Worm (Caenorhabditis elegans) whole organism, midembryonic: ENCODE results near the gene C18A3.10.

Source experiments
- T22C8.4 ChIP-seq: fragments of 200-800 bp; sonication (Bioruptor generic); IDR thresholded peaks from 2 replicates; pipeline ENCODE4 v1.3.6; 2022; ENCODE audit warnings: missing genetic modification characterization, missing compliant biosample characterization
- cog-1 ChIP-seq: sonication (generic microtip); optimal IDR thresholded peaks from 2 replicates; lab custom pipeline; 2016; ENCODE audit warnings: missing genetic modification characterization, missing compliant biosample characterization
- klf-2 ChIP-seq: fragments of 200-800 bp; sonication (Bioruptor generic); conservative IDR thresholded peaks from 2 replicates; pipeline ENCODE4 v1.3.6; 2022; ENCODE audit warnings: missing genetic modification reagents, missing genetic modification characterization, missing compliant biosample characterization

- TF ChIP-seq cog-1 (tag; lab: Kevin White, UChicago) (no peak), T22C8.4 (GFP tag; lab: Robert Waterston, UW) (no peak), klf-2 (GFP tag; lab: Robert Waterston, UW) (no peak)
Observed at ce11 chrII:5747312-5747711, 31.7 kb upstream of the C18A3.10 start.
